Worm (Caenorhabditis elegans): ENCODE measurements around the gene T12A2.21.

- no peak for TF ChIP-seq ama-1 (optimal IDR thresholded peaks at IDR 0.05)
- TF ChIP-seq nhr-237 (tag; optimal IDR thresholded peaks at IDR 0.05) = no peak
- no peak for TF ChIP-seq mdl-1 (tag; optimal IDR thresholded peaks at IDR 0.05)
- TF ChIP-seq F13H6.1 (tag; optimal IDR thresholded peaks at IDR 0.05) = no peak
- no peak for TF ChIP-seq nhr-12 (tag; optimal IDR thresholded peaks at IDR 0.05)
- TF ChIP-seq mbf-1 (tag; optimal IDR thresholded peaks at IDR 0.05) = no peak
- TF ChIP-seq nhr-25 (tag; optimal IDR thresholded peaks at IDR 0.05) = no peak
- TF ChIP-seq nhr-77 (tag; optimal IDR thresholded peaks at IDR 0.05) = no peak
- TF ChIP-seq blmp-1 (tag; optimal IDR thresholded peaks at IDR 0.05; ENCODE audit: insufficient read depth) = no peak
Measured at ce11 chrIII:6207046-6207445, 29.5 kb downstream of the T12A2.21 start.
